Worm (Caenorhabditis elegans): ENCODE results near the gene str-73.

DNA sequence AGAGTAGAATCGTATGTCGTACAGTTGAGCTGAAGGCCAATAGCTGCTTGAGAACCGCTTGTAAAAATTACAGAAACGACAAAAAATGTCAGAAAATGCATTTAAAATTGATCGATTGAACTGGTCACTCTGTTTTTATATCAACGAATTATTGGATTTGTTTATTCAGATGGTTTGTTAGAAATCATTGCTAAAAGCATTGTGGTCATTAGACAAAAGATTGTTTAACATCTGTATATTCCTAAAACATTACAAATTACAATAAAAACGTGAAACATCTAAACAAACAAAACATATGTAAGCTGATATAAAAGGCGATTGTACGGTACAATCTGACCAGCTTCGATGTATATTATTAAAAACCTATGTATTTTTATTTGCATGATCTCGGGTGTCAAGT, 5.5 kb downstream of the str-73 start, which contains the start of the genes F26D2.13 and F26D2.14:
- TF ChIP-seq unc-120 (tag; optimal IDR thresholded peaks at IDR 0.05; ENCODE audit: poor library complexity, severe bottlenecking) (no peak), snpc-4 (tag; optimal IDR thresholded peaks at IDR 0.05) (no peak)
